Worm (Caenorhabditis elegans) whole organism, early embryonic: ENCODE data around the gene srh-173.
"Not testable (repeated sequence)": the region's sequence is repeated elsewhere in the genome, so short reads cannot be mapped to it uniquely, and the experiment has no call there.

ENCODE experiments used
- B0310.2 ChIP-seq: sonication (generic microtip); optimal IDR thresholded peaks from 2 replicates; lab custom pipeline; 2016; ENCODE audit warnings: mild to moderate bottlenecking, missing genetic modification characterization, missing compliant biosample characterization
- F13C5.2 ChIP-seq: sonication (generic microtip); optimal IDR thresholded peaks from 2 replicates; lab custom pipeline; 2017; ENCODE audit warnings: mild to moderate bottlenecking, missing genetic modification characterization, inconsistent platforms, missing compliant biosample characterization
- aly-1 ChIP-seq: sonication (generic microtip); optimal IDR thresholded peaks from 2 replicates; lab custom pipeline; 2016; ENCODE audit warnings: missing genetic modification characterization, missing compliant biosample characterization
- ama-1 ChIP-seq: fragments of 150-350 bp; optimal IDR thresholded peaks from 2 replicates; lab custom pipeline; 2014
- ceh-13 ChIP-seq: fragments of 200-800 bp; sonication (Bioruptor generic); optimal IDR thresholded peaks from 2 replicates; lab custom pipeline; 2018; ENCODE audit warnings: mild to moderate bottlenecking, missing genetic modification characterization, missing compliant biosample characterization
- ceh-36 ChIP-seq: sonication (generic microtip); optimal IDR thresholded peaks from 2 replicates; lab custom pipeline; 2016; ENCODE audit warnings: missing genetic modification characterization, inconsistent platforms, missing compliant biosample characterization
- ets-7 ChIP-seq: sonication (generic microtip); optimal IDR thresholded peaks from 2 replicates; lab custom pipeline; 2016; ENCODE audit warnings: missing genotype, missing genetic modification characterization, missing compliant biosample characterization
- flt-1 ChIP-seq: fragments of 200-800 bp; sonication (Bioruptor generic); IDR thresholded peaks from 2 replicates; pipeline ENCODE4 v1.3.6; 2022; ENCODE audit warnings: missing genetic modification characterization, missing compliant biosample characterization
- hmbx-1 ChIP-seq: sonication (generic microtip); optimal IDR thresholded peaks from 2 replicates; lab custom pipeline; 2016; ENCODE audit warnings: mild to moderate bottlenecking, missing genetic modification characterization, missing compliant biosample characterization
- hmg-4 ChIP-seq: fragments of 200-800 bp; sonication (Bioruptor generic); optimal IDR thresholded peaks from 2 replicates; lab custom pipeline; 2018; ENCODE audit warnings: mild to moderate bottlenecking, missing genetic modification characterization, missing compliant biosample characterization
- hnd-1 ChIP-seq: sonication (generic microtip); optimal IDR thresholded peaks from 2 replicates; lab custom pipeline; 2016; ENCODE audit warnings: missing genetic modification characterization, missing compliant biosample characterization
- pes-1 ChIP-seq: fragments of 200-800 bp; sonication (Bioruptor generic); IDR thresholded peaks from 2 replicates; pipeline ENCODE4 v1.3.6; 2022; ENCODE audit warnings: missing genetic modification reagents, missing genetic modification characterization, missing compliant biosample characterization
- scrt-1 ChIP-seq: fragments of 200-800 bp; sonication (Bioruptor generic); IDR thresholded peaks from 2 replicates; pipeline ENCODE4 v1.3.6; 2022; ENCODE audit warnings: missing genetic modification characterization, missing compliant biosample characterization
- sea-1 ChIP-seq: fragments of 200-800 bp; sonication (Bioruptor generic); conservative IDR thresholded peaks from 2 replicates; pipeline ENCODE4 v1.3.6; 2022; ENCODE audit warnings: missing genetic modification characterization, missing compliant biosample characterization
- tbx-11 ChIP-seq: fragments of 200-800 bp; sonication (Bioruptor generic); IDR thresholded peaks from 2 replicates; pipeline ENCODE4 v1.3.6; 2022; ENCODE audit warnings: missing genetic modification characterization, missing compliant biosample characterization
- tbx-37 ChIP-seq: fragments of 200-800 bp; sonication (Bioruptor generic); conservative IDR thresholded peaks from 2 replicates; pipeline ENCODE4 v1.3.6; 2022; ENCODE audit warnings: missing genetic modification reagents, missing genetic modification characterization, missing compliant biosample characterization
- tra-4 ChIP-seq: sonication (generic microtip); optimal IDR thresholded peaks from 2 replicates; lab custom pipeline; 2017; ENCODE audit warnings: missing genetic modification characterization, missing compliant biosample characterization

srh-173 gene

ce11 chrV:19972984-19973383 is at the start of gene srh-173:
srh-173 (plus strand) TSS chrV:19973284.
- TF ChIP-seq ama-1 (lab: Kevin White, UChicago) (no peak), flt-1 (GFP tag; lab: Robert Waterston, UW) (no peak), aly-1 (tag; lab: Kevin White, UChicago) (no peak), pes-1 (no peak), tra-4 (tag; lab: Kevin White, UChicago) (no peak), hmbx-1 (tag; lab: Kevin White, UChicago) (no peak), tbx-11 (GFP tag; lab: Robert Waterston, UW) (no peak)

ce11 chrV:19923924-19924323 is 49.2 kb upstream of the srh-173 start, which contains the start of gene skr-4:
skr-4 (plus strand) TSS chrV:19924224.
- no peak for TF ChIP-seq flt-1 (GFP tag; lab: Robert Waterston, UW)
- no peak for TF ChIP-seq hnd-1 (tag; lab: Kevin White, UChicago)
- TF ChIP-seq hmg-4 (GFP tag; lab: Kevin White, UChicago): no peak
- no peak for TF ChIP-seq hmbx-1 (tag; lab: Kevin White, UChicago)
- no peak for TF ChIP-seq B0310.2 (tag; lab: Kevin White, UChicago)
- TF ChIP-seq F13C5.2 (tag; lab: Kevin White, UChicago): no peak
- TF ChIP-seq tbx-11 (GFP tag; lab: Robert Waterston, UW): no peak
- TF ChIP-seq tra-4 (tag; lab: Kevin White, UChicago): no peak
- TF ChIP-seq pes-1: no peak
- no peak for TF ChIP-seq scrt-1
- TF ChIP-seq aly-1 (tag; lab: Kevin White, UChicago): no peak
- TF ChIP-seq ceh-13 (GFP tag; lab: Kevin White, UChicago): no peak
- TF ChIP-seq ama-1 (lab: Kevin White, UChicago): no peak
- no peak for TF ChIP-seq tbx-37 (GFP tag; lab: Robert Waterston, UW)
- no peak for TF ChIP-seq ets-7 (tag; lab: Kevin White, UChicago)
- no peak for TF ChIP-seq sea-1 (GFP tag; lab: Robert Waterston, UW)

ce11 chrV:19934223-19934622 is 38.9 kb upstream of the srh-173 start, which contains the start of gene algn-7:
algn-7 (minus strand) TSS chrV:19934323.
- TF ChIP-seq aly-1 (tag; lab: Kevin White, UChicago): no peak
- TF ChIP-seq tbx-11 (GFP tag; lab: Robert Waterston, UW): no peak
- no peak for TF ChIP-seq flt-1 (GFP tag; lab: Robert Waterston, UW)
- no peak for TF ChIP-seq ets-7 (tag; lab: Kevin White, UChicago)
- no peak for TF ChIP-seq B0310.2 (tag; lab: Kevin White, UChicago)
- TF ChIP-seq sea-1 (GFP tag; lab: Robert Waterston, UW): no peak
- no peak for TF ChIP-seq pes-1
- no peak for TF ChIP-seq hmg-4 (GFP tag; lab: Kevin White, UChicago)

ce11 chrV:19936945-19937344 is 36.1 kb upstream of the srh-173 start:
- no peak for TF ChIP-seq B0310.2 (tag; lab: Kevin White, UChicago)
- TF ChIP-seq ceh-13 (GFP tag; lab: Kevin White, UChicago): no peak
- TF ChIP-seq pes-1: no peak
- no peak for TF ChIP-seq sea-1 (GFP tag; lab: Robert Waterston, UW)
- TF ChIP-seq tra-4 (tag; lab: Kevin White, UChicago): no peak
- no peak for TF ChIP-seq hmg-4 (GFP tag; lab: Kevin White, UChicago)
- no peak for TF ChIP-seq scrt-1
- TF ChIP-seq hmbx-1 (tag; lab: Kevin White, UChicago): no peak

- TF ChIP-seq flt-1 (GFP tag; lab: Robert Waterston, UW) (no peak), tbx-37 (GFP tag; lab: Robert Waterston, UW) (no peak), ama-1 (lab: Kevin White, UChicago) (no peak), F13C5.2 (tag; lab: Kevin White, UChicago) (no peak), pes-1 (no peak), hmbx-1 (tag; lab: Kevin White, UChicago) (no peak), ceh-36 (tag; lab: Kevin White, UChicago) (no peak), B0310.2 (tag; lab: Kevin White, UChicago) (no peak)
These were observed 26.6 kb upstream of the srh-173 start, which contains the start of gene dhs-24 for ce11 chrV:19946529-19946928. dhs-24 (minus strand) TSS chrV:19946629.

- TF ChIP-seq flt-1 (GFP tag; lab: Robert Waterston, UW); B0310.2 (tag; lab: Kevin White, UChicago); ceh-13 (GFP tag; lab: Kevin White, UChicago): not testable (repeated sequence)
These were observed 24.1 kb upstream of the srh-173 start, which contains the start of gene tmed-4 for ce11 chrV:19948993-19949392. tmed-4 (minus strand) TSS chrV:19949093.

- TF ChIP-seq tra-4 (tag; lab: Kevin White, UChicago); tbx-37 (GFP tag; lab: Robert Waterston, UW); tbx-11 (GFP tag; lab: Robert Waterston, UW): not testable (repeated sequence)
These were observed 23.4 kb upstream of the srh-173 start, which contains the start of gene Y60A3A.8 for ce11 chrV:19949721-19950120. Y60A3A.8 (plus strand) TSS chrV:19949978.

- TF ChIP-seq pes-1: no peak
- TF ChIP-seq flt-1 (GFP tag; lab: Robert Waterston, UW): no peak
- no peak for TF ChIP-seq tbx-11 (GFP tag; lab: Robert Waterston, UW)
- TF ChIP-seq ama-1 (lab: Kevin White, UChicago): no peak
- TF ChIP-seq hmbx-1 (tag; lab: Kevin White, UChicago): no peak
- TF ChIP-seq tra-4 (tag; lab: Kevin White, UChicago): no peak
- no peak for TF ChIP-seq aly-1 (tag; lab: Kevin White, UChicago)
- TF ChIP-seq F13C5.2 (tag; lab: Kevin White, UChicago): no peak
- TF ChIP-seq ceh-13 (GFP tag; lab: Kevin White, UChicago): no peak
- no peak for TF ChIP-seq scrt-1
- no peak for TF ChIP-seq tbx-37 (GFP tag; lab: Robert Waterston, UW)
These were observed 18.6 kb upstream of the srh-173 start for ce11 chrV:19954491-19954890.
